Worm (Caenorhabditis elegans) whole organism, L1 larva: ENCODE results near the gene T25B9.5.
"Not testable (repeated sequence)": the region's sequence is repeated elsewhere in the genome, so short reads cannot be mapped to it uniquely, and the experiment has no call there.

Source experiments
- C04F5.9 ChIP-seq: sonication (generic microtip); optimal IDR thresholded peaks from 2 replicates; lab custom pipeline; 2016; ENCODE audit warnings: missing genetic modification characterization, missing compliant biosample characterization
- C16A3.4 ChIP-seq: fragments of 150-350 bp; optimal IDR thresholded peaks from 2 replicates; lab custom pipeline; 2014; ENCODE audit warnings: missing biosample characterization, missing genetic modification characterization
- aly-2 ChIP-seq: fragments of 150-350 bp; optimal IDR thresholded peaks from 2 replicates; lab custom pipeline; 2014; ENCODE audit warnings: missing biosample characterization, missing genetic modification characterization
- ama-1 ChIP-seq: fragments of 150-350 bp; optimal IDR thresholded peaks from 2 replicates; lab custom pipeline; 2014
- blmp-1 ChIP-seq: fragments of 150-350 bp; optimal IDR thresholded peaks from 2 replicates; lab custom pipeline; 2014; ENCODE audit warnings: missing biosample characterization, missing genetic modification characterization
- ces-1 ChIP-seq: fragments of 150-350 bp; optimal IDR thresholded peaks from 2 replicates; lab custom pipeline; 2014; ENCODE audit warnings: missing biosample characterization, missing genetic modification reagents, missing genetic modification characterization
- dpl-1 ChIP-seq, 3 experiments: fragments of 150-350 bp in 2 of 3; sonication (generic microtip) in 1 of 3; optimal IDR thresholded peaks; 2 replicates each; lab custom pipeline; 2014 to 2017; ENCODE audit warnings: missing biosample characterization in 3 of 3, missing genetic modification characterization in 3 of 3, missing genetic modification reagents in 3 of 3
- efl-1 ChIP-seq, 4 experiments: fragments of 150-350 bp; optimal IDR thresholded peaks in 3 of 4; peaks in 1 of 4; 1 replicate in 1 of 4; 2 replicates in 3 of 4; lab custom pipeline; 2014; ENCODE audit warnings: missing biosample characterization in 2 of 4, missing genetic modification characterization in 2 of 4, missing genetic modification reagents in 2 of 4
- efl-3 ChIP-seq: fragments of 200-800 bp; sonication (Bioruptor generic); optimal IDR thresholded peaks from 2 replicates; lab custom pipeline; 2018; ENCODE audit warnings: mild to moderate bottlenecking, missing genetic modification characterization, missing compliant biosample characterization
- elt-3 ChIP-seq, 6 experiments: fragments of 150-350 bp in 1 of 6; sonication (generic microtip); optimal IDR thresholded peaks; 2 replicates each; lab custom pipeline; 2017 to 2018; ENCODE audit warnings: missing biosample characterization in 6 of 6, missing genetic modification characterization in 6 of 6, inconsistent platforms in 1 of 6
- ets-5 ChIP-seq: fragments of 200-800 bp; sonication (Bioruptor generic); IDR thresholded peaks from 2 replicates; pipeline ENCODE4 v1.3.6; 2022; ENCODE audit warnings: missing genetic modification characterization, missing compliant biosample characterization
- fkh-10 ChIP-seq: sonication (generic microtip); optimal IDR thresholded peaks from 2 replicates; lab custom pipeline; 2017; ENCODE audit warnings: missing biosample characterization, missing genetic modification reagents, missing genetic modification characterization
- fos-1 ChIP-seq: fragments of 150-350 bp; optimal IDR thresholded peaks from 2 replicates; lab custom pipeline; 2014; ENCODE audit warnings: missing biosample characterization, missing genetic modification characterization
- hlh-4 ChIP-seq: sonication (generic microtip); optimal IDR thresholded peaks from 2 replicates; lab custom pipeline; 2016; ENCODE audit warnings: mild to moderate bottlenecking, missing genetic modification characterization, missing compliant biosample characterization
- hpl-2 ChIP-seq: fragments of 150-350 bp; optimal IDR thresholded peaks from 2 replicates; lab custom pipeline; 2014; ENCODE audit warnings: missing biosample characterization, missing genetic modification reagents, missing genetic modification characterization
- isw-1 ChIP-seq: fragments of 200-800 bp; sonication (Bioruptor generic); IDR thresholded peaks from 2 replicates; pipeline ENCODE4 v1.3.6; 2022; ENCODE audit warnings: missing genetic modification characterization, missing compliant biosample characterization
- lin-14 ChIP-seq: fragments of 200-800 bp; sonication (Bioruptor generic); optimal IDR thresholded peaks from 2 replicates; lab custom pipeline; 2018; ENCODE audit warnings: mild to moderate bottlenecking, missing genetic modification characterization, moderate library complexity, missing compliant biosample characterization
- lin-15B ChIP-seq: fragments of 150-350 bp; sonication (generic microtip); optimal IDR thresholded peaks from 3 replicates; lab custom pipeline; 2014; ENCODE audit warnings: missing biosample characterization, missing genetic modification characterization
- lin-39 ChIP-seq: fragments of 150-350 bp; optimal IDR thresholded peaks from 2 replicates; lab custom pipeline; 2014; ENCODE audit warnings: missing biosample characterization, missing genetic modification reagents, missing genetic modification characterization
- mab-9 ChIP-seq: fragments of 200-800 bp; sonication (Bioruptor generic); IDR thresholded peaks from 2 replicates; pipeline ENCODE4 v1.3.6; 2022; ENCODE audit warnings: missing genetic modification reagents, missing genetic modification characterization, missing compliant biosample characterization
- mef-2 ChIP-seq: fragments of 150-350 bp; optimal IDR thresholded peaks from 2 replicates; lab custom pipeline; 2014; ENCODE audit warnings: missing biosample characterization, missing genetic modification characterization
- mep-1 ChIP-seq: fragments of 150-350 bp; optimal IDR thresholded peaks from 2 replicates; lab custom pipeline; 2014; ENCODE audit warnings: missing biosample characterization, missing genetic modification characterization
- nhr-28 ChIP-seq: fragments of 150-350 bp; optimal IDR thresholded peaks from 2 replicates; lab custom pipeline; 2014; ENCODE audit warnings: missing biosample characterization, missing genetic modification characterization
- nhr-77 ChIP-seq: fragments of 150-350 bp; optimal IDR thresholded peaks from 2 replicates; lab custom pipeline; 2014; ENCODE audit warnings: missing biosample characterization, missing genetic modification characterization
- nhr-84 ChIP-seq: sonication (generic microtip); optimal IDR thresholded peaks from 2 replicates; lab custom pipeline; 2017; ENCODE audit warnings: missing biosample characterization, missing genetic modification characterization
- nhr-90 ChIP-seq: sonication (generic microtip); optimal IDR thresholded peaks from 2 replicates; lab custom pipeline; 2016; ENCODE audit warnings: mild to moderate bottlenecking, missing genetic modification characterization, missing compliant biosample characterization; ENCODE audit not compliant: poor library complexity
- pag-3 ChIP-seq: sonication (generic microtip); optimal IDR thresholded peaks from 2 replicates; lab custom pipeline; 2017; ENCODE audit warnings: missing genetic modification characterization, mild to moderate bottlenecking, missing compliant biosample characterization, antibody characterized with exemption, borderline replicate concordance; ENCODE audit not compliant: insufficient read depth
- rnt-1 ChIP-seq: sonication (generic microtip); optimal IDR thresholded peaks from 2 replicates; lab custom pipeline; 2016; ENCODE audit warnings: mild to moderate bottlenecking, missing genetic modification characterization, moderate library complexity, missing compliant biosample characterization
- snpc-4 ChIP-seq: fragments of 150-350 bp; optimal IDR thresholded peaks from 2 replicates; lab custom pipeline; 2014; ENCODE audit warnings: missing biosample characterization, missing genetic modification characterization
- sox-4 ChIP-seq: sonication (generic microtip); optimal IDR thresholded peaks from 2 replicates; lab custom pipeline; 2016; ENCODE audit warnings: missing genetic modification characterization, missing compliant biosample characterization
- swsn-7 ChIP-seq: sonication (generic microtip); optimal IDR thresholded peaks from 2 replicates; lab custom pipeline; 2016; ENCODE audit warnings: missing genetic modification characterization, missing compliant biosample characterization
- unc-130 ChIP-seq: fragments of 150-350 bp; optimal IDR thresholded peaks from 2 replicates; lab custom pipeline; 2017; ENCODE audit warnings: missing biosample characterization, missing genetic modification characterization, inconsistent platforms
- unc-30 ChIP-seq: sonication (generic microtip); optimal IDR thresholded peaks from 2 replicates; lab custom pipeline; 2017; ENCODE audit warnings: missing biosample characterization, missing genetic modification characterization
- unc-86 ChIP-seq: sonication (generic microtip); optimal IDR thresholded peaks from 2 replicates; lab custom pipeline; 2016; ENCODE audit warnings: missing genetic modification characterization, missing compliant biosample characterization

T25B9.5 gene

ce11 chrIV:10751740-10752139 lies 2.8 kb downstream of the T25B9.5 start, which contains the start of gene T25B9.2:
Gene T25B9.2 (minus strand): TSS chrIV:10751840.
- not testable (repeated sequence) for TF ChIP-seq ets-5 (GFP tag; lab: Robert Waterston, UW); fos-1 (tag; lab: Kevin White, UChicago); snpc-4 (tag; lab: Kevin White, UChicago)

- TF ChIP-seq blmp-1 (tag; lab: Kevin White, UChicago) = no peak
- TF ChIP-seq lin-14 (GFP tag; lab: Kevin White, UChicago) = no peak
- no peak for TF ChIP-seq mef-2 (tag; lab: Kevin White, UChicago)
- peak in 1 of 6 experiments; percentile 80 for TF ChIP-seq elt-3 (tag; optimal IDR thresholded peaks at IDR 0.05; lab: Kevin White, UChicago)
- TF ChIP-seq mep-1 (tag; lab: Kevin White, UChicago) = no peak
Observed at ce11 chrIV:10750041-10750440, 4.5 kb downstream of the T25B9.5 start, which contains the start of gene T25B9.1. Gene T25B9.1 (minus strand): TSS chrIV:10750141.

ce11 chrIV:10745332-10745731 lies 9.3 kb downstream of the T25B9.5 start:
- TF ChIP-seq C04F5.9 (tag; lab: Kevin White, UChicago) (no peak), ama-1 (lab: Kevin White, UChicago) (no peak), hlh-4 (tag; lab: Kevin White, UChicago) (no peak), nhr-77 (tag; lab: Kevin White, UChicago) (no peak)

ce11 chrIV:10744475-10744874 lies 10.1 kb downstream of the T25B9.5 start, which contains the start of gene T25B9.3:
Gene T25B9.3 (plus strand): TSS chrIV:10744775.
- no peak for TF ChIP-seq efl-1 (optimal IDR thresholded peaks at IDR 0.05; lab: Kevin White, UChicago)
- TF ChIP-seq efl-1 (GFP tag; optimal IDR thresholded peaks at IDR 0.05 in 1 of 2; lab: Kevin White, UChicago) = peak in 1 of 2 experiments; percentile 44
- no peak for TF ChIP-seq C04F5.9 (tag; lab: Kevin White, UChicago)

ce11 chrIV:10738328-10738727 lies 16.3 kb downstream of the T25B9.5 start, which contains the start of gene ssp-34:
Gene ssp-34 (minus strand): TSS chrIV:10738602.
- no peak for TF ChIP-seq unc-86 (tag; lab: Kevin White, UChicago)
- no peak for TF ChIP-seq lin-15B (tag; lab: Kevin White, UChicago)
- TF ChIP-seq ces-1 (GFP tag; lab: Kevin White, UChicago) = no peak
- TF ChIP-seq swsn-7 (tag; lab: Kevin White, UChicago) = no peak
- TF ChIP-seq sox-4 = no peak
- TF ChIP-seq snpc-4 (tag; lab: Kevin White, UChicago) = no peak
- TF ChIP-seq isw-1 (GFP tag; lab: Robert Waterston, UW) = no peak
- TF ChIP-seq lin-39 (tag; lab: Kevin White, UChicago) = no peak
- no peak for TF ChIP-seq pag-3 (tag; lab: Kevin White, UChicago)
- TF ChIP-seq elt-3 (tag; optimal IDR thresholded peaks at IDR 0.05; lab: Kevin White, UChicago) = no peak

ce11 chrIV:10737011-10737553 lies 17.5 kb downstream of the T25B9.5 start, which contains the start of gene grl-21:
Gene grl-21 (plus strand): TSS chrIV:10737474.
- TF ChIP-seq fkh-10 (GFP tag; lab: Kevin White, UChicago) (no peak), hpl-2 (GFP tag; lab: Kevin White, UChicago) (no peak), unc-30 (tag; lab: Kevin White, UChicago) (no peak), nhr-28 (tag; lab: Kevin White, UChicago) (no peak), snpc-4 (tag; lab: Kevin White, UChicago) (no peak), sox-4 (no peak), efl-3 (no peak), aly-2 (tag; lab: Kevin White, UChicago) (no peak), nhr-84 (tag; lab: Kevin White, UChicago) (no peak), pag-3 (tag; lab: Kevin White, UChicago) (no peak), mab-9 (GFP tag; lab: Robert Waterston, UW) (no peak), nhr-90 (tag; lab: Kevin White, UChicago) (no peak), efl-1 (optimal IDR thresholded peaks at IDR 0.05; lab: Kevin White, UChicago) (no peak), efl-1 (GFP tag; optimal IDR thresholded peaks at IDR 0.05 in 1 of 2; lab: Kevin White, UChicago) (no peak), hlh-4 (tag; lab: Kevin White, UChicago) (no peak), C16A3.4 (tag; lab: Kevin White, UChicago) (no peak), lin-39 (tag; lab: Kevin White, UChicago) (no peak), unc-130 (tag; lab: Kevin White, UChicago) (no peak), rnt-1 (tag; lab: Kevin White, UChicago) (no peak), dpl-1 (GFP tag; optimal IDR thresholded peaks at IDR 0.05; lab: Kevin White, UChicago) (no peak)
